Worm (Caenorhabditis elegans) whole organism, L4 larva: ENCODE data around the gene B0244.5.
A peak's percentile ranks its signal among the peaks of the same experiment; 100 is the strongest.

Experiments used
- F37D6.2 ChIP-seq: sonication (generic microtip); optimal IDR thresholded peaks from 2 replicates; lab custom pipeline; 2016; ENCODE audit warnings: mild to moderate bottlenecking, missing genetic modification characterization, missing compliant biosample characterization
- F44E2.7 ChIP-seq: fragments of 200-800 bp; sonication (Bioruptor generic); IDR thresholded peaks from 2 replicates; pipeline ENCODE4 v2.1.2; 2022; ENCODE audit warnings: missing genetic modification characterization, missing compliant biosample characterization
- F49E8.2 ChIP-seq: sonication (generic microtip); optimal IDR thresholded peaks from 2 replicates; lab custom pipeline; 2016; ENCODE audit warnings: missing compliant biosample characterization, mild to moderate bottlenecking, missing genetic modification characterization, borderline replicate concordance
- R02D3.7 ChIP-seq: fragments of 150-350 bp; sonication (generic microtip); optimal IDR thresholded peaks from 3 replicates; lab custom pipeline; 2014; ENCODE audit warnings: missing biosample characterization, missing genetic modification characterization
- Y48G9A.11 ChIP-seq: fragments of 200-800 bp; sonication (Bioruptor generic); IDR thresholded peaks from 2 replicates; pipeline ENCODE4 v1.3.6; 2022; ENCODE audit warnings: missing genetic modification reagents, missing genetic modification characterization, missing compliant biosample characterization
- ZK546.5 ChIP-seq, 2 experiments: sonication (generic microtip); optimal IDR thresholded peaks; 2 replicates each; lab custom pipeline; 2017; ENCODE audit warnings: missing biosample characterization in 2 of 2, missing genetic modification characterization in 2 of 2
- aly-2 ChIP-seq: sonication (generic microtip); optimal IDR thresholded peaks from 2 replicates; lab custom pipeline; 2018; ENCODE audit warnings: missing biosample characterization, missing genetic modification characterization
- arid-1 ChIP-seq: fragments of 200-800 bp; sonication (Bioruptor generic); conservative IDR thresholded peaks from 2 replicates; pipeline ENCODE4 v1.3.6; 2022; ENCODE audit warnings: missing genetic modification reagents, missing genetic modification characterization, missing compliant biosample characterization
- attf-4 ChIP-seq: sonication (generic microtip); optimal IDR thresholded peaks from 3 replicates; lab custom pipeline; 2017; ENCODE audit warnings: missing biosample characterization, missing genetic modification characterization
- ceh-20 ChIP-seq: fragments of 200-800 bp; sonication (Bioruptor generic); IDR thresholded peaks from 2 replicates; pipeline ENCODE4 v1.3.6; 2022; ENCODE audit warnings: missing genetic modification reagents, missing genetic modification characterization, missing compliant biosample characterization
- ceh-28 ChIP-seq: fragments of 150-350 bp; optimal IDR thresholded peaks from 2 replicates; lab custom pipeline; 2014; ENCODE audit warnings: missing biosample characterization, missing genetic modification reagents, missing genetic modification characterization
- ceh-32 ChIP-seq: sonication (generic microtip); optimal IDR thresholded peaks from 2 replicates; lab custom pipeline; 2016; ENCODE audit warnings: mild to moderate bottlenecking, missing genetic modification characterization, missing compliant biosample characterization; ENCODE audit not compliant: poor library complexity
- ceh-44 ChIP-seq: fragments of 200-800 bp; sonication (Bioruptor generic); IDR thresholded peaks from 2 replicates; pipeline ENCODE4 v1.3.6; 2022; ENCODE audit warnings: missing genetic modification reagents, missing genetic modification characterization, missing compliant biosample characterization
- ceh-62 ChIP-seq: sonication (generic microtip); optimal IDR thresholded peaks from 2 replicates; lab custom pipeline; 2017; ENCODE audit warnings: missing biosample characterization, missing genetic modification characterization
- cey-2 ChIP-seq: sonication (generic microtip); optimal IDR thresholded peaks from 3 replicates; lab custom pipeline; 2017; ENCODE audit warnings: missing genetic modification characterization, mild to moderate bottlenecking, missing compliant biosample characterization, antibody characterized with exemption, borderline replicate concordance; ENCODE audit not compliant: insufficient read depth
- daf-12 ChIP-seq: fragments of 150-350 bp; optimal IDR thresholded peaks from 2 replicates; lab custom pipeline; 2014; ENCODE audit warnings: missing biosample characterization, missing genetic modification reagents, missing genetic modification characterization
- dmd-6 ChIP-seq: fragments of 200-800 bp; sonication (Bioruptor generic); IDR thresholded peaks from 2 replicates; pipeline ENCODE4 v1.3.6; 2022; ENCODE audit warnings: missing genetic modification reagents, missing genetic modification characterization, missing compliant biosample characterization
- dmd-8 ChIP-seq: fragments of 200-800 bp; sonication (Bioruptor generic); IDR thresholded peaks from 2 replicates; pipeline ENCODE4 v1.3.6; 2022; ENCODE audit warnings: missing genetic modification characterization, missing compliant biosample characterization
- egl-43 ChIP-seq: fragments of 200-800 bp; sonication (Bioruptor generic); IDR thresholded peaks from 2 replicates; pipeline ENCODE4 v1.3.6; 2022; ENCODE audit warnings: missing genetic modification reagents, missing genetic modification characterization, missing compliant biosample characterization
- fkh-10 ChIP-seq: fragments of 150-350 bp; optimal IDR thresholded peaks from 2 replicates; lab custom pipeline; 2014; ENCODE audit warnings: missing biosample characterization, missing genetic modification reagents, missing genetic modification characterization
- hmg-1.1 ChIP-seq: fragments of 200-800 bp; sonication (Bioruptor generic); IDR thresholded peaks from 2 replicates; pipeline ENCODE4 v1.3.6; 2022; ENCODE audit warnings: missing genetic modification reagents, missing genetic modification characterization, missing compliant biosample characterization
- jun-1 ChIP-seq: fragments of 150-350 bp; optimal IDR thresholded peaks from 2 replicates; lab custom pipeline; 2014; ENCODE audit warnings: missing biosample characterization, missing genetic modification reagents, missing genetic modification characterization
- lin-15B ChIP-seq: fragments of 150-350 bp; sonication (generic microtip); optimal IDR thresholded peaks from 3 replicates; lab custom pipeline; 2014; ENCODE audit warnings: missing biosample characterization, missing genetic modification characterization
- lin-29 ChIP-seq: fragments of 200-800 bp; sonication (Bioruptor generic); IDR thresholded peaks from 2 replicates; pipeline ENCODE4 v1.3.6; 2022; ENCODE audit warnings: missing genetic modification reagents, missing genetic modification characterization, missing compliant biosample characterization
- lin-38 ChIP-seq: fragments of 200-800 bp; sonication (Bioruptor generic); IDR thresholded peaks from 2 replicates; pipeline ENCODE4 v1.3.6; 2022; ENCODE audit warnings: missing genetic modification reagents, missing genetic modification characterization, missing compliant biosample characterization
- lir-3 ChIP-seq: sonication (generic microtip); optimal IDR thresholded peaks from 2 replicates; lab custom pipeline; 2016; ENCODE audit warnings: mild to moderate bottlenecking, missing genetic modification characterization, missing compliant biosample characterization
- lsy-2 ChIP-seq, 2 experiments: fragments of 150-350 bp in 1 of 2; sonication (generic microtip) in 1 of 2; optimal IDR thresholded peaks; 2 replicates each; lab custom pipeline; 2014 to 2017; ENCODE audit warnings: missing biosample characterization in 2 of 2, missing genetic modification characterization in 2 of 2
- mdl-1 ChIP-seq, 2 experiments: fragments of 150-350 bp in 1 of 2; sonication (generic microtip) in 1 of 2; optimal IDR thresholded peaks; 2 replicates each; lab custom pipeline; 2014 to 2017; ENCODE audit warnings: missing biosample characterization in 2 of 2, missing genetic modification characterization in 2 of 2
- mep-1 ChIP-seq: fragments of 150-350 bp; sonication (generic microtip); optimal IDR thresholded peaks from 3 replicates; lab custom pipeline; 2014; ENCODE audit warnings: missing biosample characterization, missing genetic modification characterization
- nhr-11 ChIP-seq: fragments of 150-350 bp; optimal IDR thresholded peaks from 2 replicates; lab custom pipeline; 2014; ENCODE audit warnings: missing biosample characterization, missing genetic modification characterization
- nhr-25 ChIP-seq: sonication (generic microtip); optimal IDR thresholded peaks from 2 replicates; lab custom pipeline; 2017; ENCODE audit warnings: missing genetic modification characterization, mild to moderate bottlenecking, missing compliant biosample characterization, antibody characterized with exemption, moderate library complexity, borderline replicate concordance; ENCODE audit not compliant: insufficient read depth
- nhr-48 ChIP-seq: sonication (generic microtip); optimal IDR thresholded peaks from 2 replicates; lab custom pipeline; 2016; ENCODE audit warnings: mild to moderate bottlenecking, missing genetic modification characterization, missing compliant biosample characterization
- nhr-76 ChIP-seq: fragments of 150-350 bp; optimal IDR thresholded peaks from 2 replicates; lab custom pipeline; 2014; ENCODE audit warnings: missing biosample characterization, missing genetic modification characterization
- pha-4 ChIP-seq, 2 experiments: fragments of 150-350 bp in 1 of 2; fragments of 200-800 bp in 1 of 2; sonication (Bioruptor generic) in 1 of 2; IDR thresholded peaks in 1 of 2; optimal IDR thresholded peaks in 1 of 2; 2 replicates each; pipeline versions ENCODE4 v1.3.6 to Lab custom; 2014 to 2022; ENCODE audit warnings: missing genetic modification characterization in 2 of 2, missing genetic modification reagents in 2 of 2, missing biosample characterization in 1 of 2, missing compliant biosample characterization in 1 of 2
- php-3 ChIP-seq: fragments of 200-800 bp; sonication (Bioruptor generic); IDR thresholded peaks from 2 replicates; pipeline ENCODE4 v1.3.6; 2022; ENCODE audit warnings: missing genetic modification reagents, missing genetic modification characterization, missing compliant biosample characterization
- rbr-2 ChIP-seq: sonication (generic microtip); optimal IDR thresholded peaks from 2 replicates; lab custom pipeline; 2016; ENCODE audit warnings: missing genotype, missing genetic modification characterization, missing compliant biosample characterization
- saeg-2 ChIP-seq: fragments of 200-800 bp; sonication (Bioruptor generic); IDR thresholded peaks from 2 replicates; pipeline ENCODE4 v1.3.6; 2022; ENCODE audit warnings: missing genetic modification reagents, missing genetic modification characterization, missing compliant biosample characterization
- set-16 ChIP-seq: fragments of 200-800 bp; sonication (Bioruptor generic); IDR thresholded peaks from 2 replicates; pipeline ENCODE4 v1.3.6; 2022; ENCODE audit warnings: missing genetic modification reagents, missing genetic modification characterization, missing compliant biosample characterization
- skn-1 ChIP-seq: fragments of 150-350 bp; optimal IDR thresholded peaks from 2 replicates; lab custom pipeline; 2014; ENCODE audit warnings: missing biosample characterization, missing genetic modification characterization
- snpc-1.2 ChIP-seq: fragments of 200-800 bp; sonication (Bioruptor generic); IDR thresholded peaks from 2 replicates; pipeline ENCODE4 v1.3.6; 2022; ENCODE audit warnings: missing genetic modification reagents, missing genetic modification characterization, missing compliant biosample characterization
- spr-3 ChIP-seq: fragments of 200-800 bp; sonication (Bioruptor generic); optimal IDR thresholded peaks from 2 replicates; lab custom pipeline; 2018; ENCODE audit warnings: mild to moderate bottlenecking, missing genetic modification characterization, missing compliant biosample characterization
- vab-7 ChIP-seq: fragments of 200-800 bp; sonication (Bioruptor generic); IDR thresholded peaks from 2 replicates; pipeline ENCODE4 v1.3.6; 2022; ENCODE audit warnings: missing genetic modification reagents, missing genetic modification characterization, missing compliant biosample characterization
- zfp-3 ChIP-seq: fragments of 200-800 bp; sonication (Bioruptor generic); conservative IDR thresholded peaks from 2 replicates; pipeline ENCODE4 v1.3.6; 2022; ENCODE audit warnings: missing genetic modification reagents, missing genetic modification characterization, missing compliant biosample characterization
- zip-11 ChIP-seq: fragments of 200-800 bp; sonication (Bioruptor generic); IDR thresholded peaks from 2 replicates; pipeline ENCODE4 v1.3.6; 2022; ENCODE audit warnings: missing genetic modification characterization, missing compliant biosample characterization
- zip-2 ChIP-seq: fragments of 150-350 bp; optimal IDR thresholded peaks from 2 replicates; lab custom pipeline; 2014; ENCODE audit warnings: missing biosample characterization, missing genetic modification characterization

The B0244.5 gene

DNA sequence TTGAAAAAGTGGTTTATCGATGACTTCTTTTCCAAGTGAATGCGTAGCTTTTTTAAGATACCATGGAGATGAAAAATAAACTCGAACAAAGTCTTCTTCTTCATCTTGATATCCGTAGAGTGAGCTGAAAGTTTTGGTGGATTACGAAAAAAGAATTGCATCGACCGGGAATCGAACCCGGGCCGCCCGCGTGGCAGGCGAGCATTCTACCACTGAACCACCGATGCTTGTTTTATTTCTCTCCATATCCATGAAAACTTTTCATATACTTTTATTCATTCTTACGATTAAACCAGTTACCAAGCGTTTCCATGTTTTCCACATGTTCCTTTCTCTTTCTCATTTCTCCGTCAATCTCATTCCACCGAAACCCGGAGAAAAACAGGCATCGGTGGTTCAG, 37.4 kb downstream of the B0244.5 start (continued):
- TF ChIP-seq skn-1 (tag; lab: Kevin White, UChicago) (no peak), lin-15B (tag; lab: Kevin White, UChicago) (no peak), F44E2.7 (GFP tag; lab: Robert Waterston, UW) (no peak), daf-12 (tag; lab: Kevin White, UChicago) (no peak), ceh-32 (tag; lab: Kevin White, UChicago) (no peak), zfp-3 (GFP tag; lab: Robert Waterston, UW) (no peak), jun-1 (tag; lab: Kevin White, UChicago) (no peak), hmg-1.1 (no peak), zip-11 (GFP tag; lab: Robert Waterston, UW) (no peak), dmd-8 (GFP tag; lab: Robert Waterston, UW) (no peak), lin-38 (no peak), snpc-1.2 (GFP tag; lab: Robert Waterston, UW) (no peak)

DNA sequence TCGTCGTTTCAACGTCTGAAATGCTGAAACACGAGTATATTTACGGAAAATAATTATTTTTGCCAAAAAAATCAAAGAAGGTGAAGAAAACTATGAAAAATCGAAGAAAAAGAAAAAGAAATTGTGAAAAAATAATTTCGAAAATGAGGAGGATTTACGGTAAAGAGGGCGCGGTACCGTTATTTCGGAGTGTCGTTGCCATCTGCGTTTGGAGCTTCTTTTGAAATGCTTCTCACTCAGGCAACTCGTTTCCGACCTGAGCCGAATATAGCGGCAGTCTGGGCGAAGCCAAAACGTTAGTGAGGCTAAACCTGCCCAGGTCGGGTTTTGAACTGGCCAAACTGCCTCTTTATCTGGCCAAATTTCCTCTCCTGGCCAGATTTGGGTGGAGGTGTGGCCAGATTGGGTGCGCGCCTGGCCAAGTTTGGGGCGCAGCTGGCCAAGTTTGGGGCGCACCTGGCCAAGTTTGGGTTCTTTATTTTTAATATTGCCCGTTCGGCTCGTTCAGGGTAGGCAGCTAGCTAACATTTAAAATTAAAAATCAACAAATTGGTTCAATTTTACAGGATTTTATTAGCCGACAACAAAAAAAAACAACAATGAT, 39.2 kb downstream of the B0244.5 start:
- TF ChIP-seq set-16 = peak; percentile 65
- peak; percentile 97 for TF ChIP-seq Y48G9A.11 (GFP tag; lab: Robert Waterston, UW)
- peak; percentile 46; the same call in 1 of the 2 replicates for TF ChIP-seq egl-43 (GFP tag; lab: Robert Waterston, UW)
- peak; percentile 56 for TF ChIP-seq vab-7 (GFP tag; lab: Robert Waterston, UW)
- 0 out of 2 replicates have a peak, but pooled peaks have one; percentile 36 for TF ChIP-seq ceh-44

DNA sequence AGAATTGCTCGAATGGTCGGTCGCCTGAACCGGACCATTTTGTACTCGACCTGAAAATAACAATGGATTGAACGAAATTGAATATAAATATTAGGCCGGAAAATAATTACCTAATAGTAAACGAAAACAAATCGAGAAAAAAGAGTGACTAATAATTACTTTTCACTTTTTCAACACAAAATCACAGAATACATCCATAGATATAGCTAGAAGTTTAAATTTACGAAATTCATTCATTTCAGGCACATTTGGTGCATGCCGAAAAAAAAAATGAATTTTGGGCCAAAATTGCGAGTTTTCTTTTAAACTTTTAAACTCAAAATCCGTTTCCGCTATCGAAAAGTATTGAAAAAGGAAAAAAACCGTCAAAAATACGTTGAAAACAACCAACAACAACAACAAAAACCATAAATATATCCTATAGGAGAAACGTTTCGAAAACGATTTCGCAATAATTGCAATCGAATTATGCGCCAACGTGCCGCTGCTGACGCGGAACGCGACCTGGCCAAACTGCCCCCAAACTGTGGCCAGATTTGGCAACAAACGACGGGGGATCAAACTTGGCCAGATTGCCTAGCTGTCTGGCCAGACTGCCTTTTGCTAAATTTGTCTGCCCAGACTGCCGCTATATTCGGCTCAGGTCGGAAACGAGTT, 40.7 kb downstream of the B0244.5 start, which contains the start of gene Y37B11A.3:
TSS of gene Y37B11A.3 (minus strand) at position 51 of the 657 bp plus-strand sequence.
- TF ChIP-seq set-16 (peak; percentile 33; the same call in 1 of the 2 replicates), F37D6.2 (tag; lab: Kevin White, UChicago) (peak; percentile 21), arid-1 (GFP tag; lab: Robert Waterston, UW) (no peak; the same call in 1 of the 2 replicates), zip-2 (no peak), ZK546.5 (tag; optimal IDR thresholded peaks at IDR 0.05; lab: Kevin White, UChicago) (no peak), dmd-6 (peak; percentile 72), ceh-20 (GFP tag; lab: Robert Waterston, UW) (peak; percentile 68; the same call in 1 of the 2 replicates), rbr-2 (tag; lab: Kevin White, UChicago) (peak; percentile 65), lir-3 (no peak), F44E2.7 (GFP tag; lab: Robert Waterston, UW) (no peak), ceh-62 (tag; lab: Kevin White, UChicago) (no peak), nhr-76 (tag; lab: Kevin White, UChicago) (no peak), saeg-2 (GFP tag; lab: Robert Waterston, UW) (no peak; the same call in 1 of the 2 replicates), F49E8.2 (tag; lab: Kevin White, UChicago) (no peak), aly-2 (tag; lab: Kevin White, UChicago) (no peak), fkh-10 (GFP tag; lab: Kevin White, UChicago) (no peak), nhr-48 (tag; lab: Kevin White, UChicago) (peak; percentile 33), cey-2 (tag; lab: Kevin White, UChicago) (no peak), lsy-2 (tag; optimal IDR thresholded peaks at IDR 0.05; lab: Kevin White, UChicago) (peak in 1 of 2 experiments; percentile 78), pha-4 (GFP tag; IDR thresholded peaks at IDR 0.05; lab: Robert Waterston, UW) (no peak), pha-4 (tag; optimal IDR thresholded peaks at IDR 0.05; lab: Kevin White, UChicago) (no peak), snpc-1.2 (GFP tag; lab: Robert Waterston, UW) (no peak), R02D3.7 (tag; lab: Kevin White, UChicago) (no peak), lin-29 (GFP tag; lab: Robert Waterston, UW) (no peak), mep-1 (tag; lab: Kevin White, UChicago) (peak; percentile 76), mdl-1 (tag; optimal IDR thresholded peaks at IDR 0.05; lab: Kevin White, UChicago) (no peak), nhr-11 (peak; percentile 18), ceh-28 (no peak), spr-3 (no peak), attf-4 (tag; lab: Kevin White, UChicago) (no peak), nhr-25 (tag; lab: Kevin White, UChicago) (no peak), php-3 (GFP tag; lab: Robert Waterston, UW) (0 out of 2 replicates have a peak, but pooled peaks have one; percentile 35)
